Worm (Caenorhabditis elegans) whole organism, early embryonic: ENCODE data around the gene T21D12.14.

Experiments used
- B0310.2 ChIP-seq: sonication (generic microtip); optimal IDR thresholded peaks from 2 replicates; lab custom pipeline; 2016; ENCODE audit warnings: mild to moderate bottlenecking, missing genetic modification characterization, missing compliant biosample characterization
- F13C5.2 ChIP-seq: sonication (generic microtip); optimal IDR thresholded peaks from 2 replicates; lab custom pipeline; 2017; ENCODE audit warnings: mild to moderate bottlenecking, missing genetic modification characterization, inconsistent platforms, missing compliant biosample characterization
- aly-1 ChIP-seq: sonication (generic microtip); optimal IDR thresholded peaks from 2 replicates; lab custom pipeline; 2016; ENCODE audit warnings: missing genetic modification characterization, missing compliant biosample characterization
- ama-1 ChIP-seq: fragments of 150-350 bp; optimal IDR thresholded peaks from 2 replicates; lab custom pipeline; 2014
- ceh-13 ChIP-seq: fragments of 200-800 bp; sonication (Bioruptor generic); optimal IDR thresholded peaks from 2 replicates; lab custom pipeline; 2018; ENCODE audit warnings: mild to moderate bottlenecking, missing genetic modification characterization, missing compliant biosample characterization
- ceh-36 ChIP-seq: sonication (generic microtip); optimal IDR thresholded peaks from 2 replicates; lab custom pipeline; 2016; ENCODE audit warnings: missing genetic modification characterization, inconsistent platforms, missing compliant biosample characterization
- ets-7 ChIP-seq: sonication (generic microtip); optimal IDR thresholded peaks from 2 replicates; lab custom pipeline; 2016; ENCODE audit warnings: missing genotype, missing genetic modification characterization, missing compliant biosample characterization
- flt-1 ChIP-seq: fragments of 200-800 bp; sonication (Bioruptor generic); IDR thresholded peaks from 2 replicates; pipeline ENCODE4 v1.3.6; 2022; ENCODE audit warnings: missing genetic modification characterization, missing compliant biosample characterization
- hmbx-1 ChIP-seq: sonication (generic microtip); optimal IDR thresholded peaks from 2 replicates; lab custom pipeline; 2016; ENCODE audit warnings: mild to moderate bottlenecking, missing genetic modification characterization, missing compliant biosample characterization
- hmg-4 ChIP-seq: fragments of 200-800 bp; sonication (Bioruptor generic); optimal IDR thresholded peaks from 2 replicates; lab custom pipeline; 2018; ENCODE audit warnings: mild to moderate bottlenecking, missing genetic modification characterization, missing compliant biosample characterization
- hnd-1 ChIP-seq: sonication (generic microtip); optimal IDR thresholded peaks from 2 replicates; lab custom pipeline; 2016; ENCODE audit warnings: missing genetic modification characterization, missing compliant biosample characterization
- pes-1 ChIP-seq: fragments of 200-800 bp; sonication (Bioruptor generic); IDR thresholded peaks from 2 replicates; pipeline ENCODE4 v1.3.6; 2022; ENCODE audit warnings: missing genetic modification reagents, missing genetic modification characterization, missing compliant biosample characterization
- scrt-1 ChIP-seq: fragments of 200-800 bp; sonication (Bioruptor generic); IDR thresholded peaks from 2 replicates; pipeline ENCODE4 v1.3.6; 2022; ENCODE audit warnings: missing genetic modification characterization, missing compliant biosample characterization
- sea-1 ChIP-seq: fragments of 200-800 bp; sonication (Bioruptor generic); conservative IDR thresholded peaks from 2 replicates; pipeline ENCODE4 v1.3.6; 2022; ENCODE audit warnings: missing genetic modification characterization, missing compliant biosample characterization
- tbx-11 ChIP-seq: fragments of 200-800 bp; sonication (Bioruptor generic); IDR thresholded peaks from 2 replicates; pipeline ENCODE4 v1.3.6; 2022; ENCODE audit warnings: missing genetic modification characterization, missing compliant biosample characterization
- tbx-37 ChIP-seq: fragments of 200-800 bp; sonication (Bioruptor generic); conservative IDR thresholded peaks from 2 replicates; pipeline ENCODE4 v1.3.6; 2022; ENCODE audit warnings: missing genetic modification reagents, missing genetic modification characterization, missing compliant biosample characterization
- tra-4 ChIP-seq: sonication (generic microtip); optimal IDR thresholded peaks from 2 replicates; lab custom pipeline; 2017; ENCODE audit warnings: missing genetic modification characterization, missing compliant biosample characterization

Gene T21D12.14

DNA sequence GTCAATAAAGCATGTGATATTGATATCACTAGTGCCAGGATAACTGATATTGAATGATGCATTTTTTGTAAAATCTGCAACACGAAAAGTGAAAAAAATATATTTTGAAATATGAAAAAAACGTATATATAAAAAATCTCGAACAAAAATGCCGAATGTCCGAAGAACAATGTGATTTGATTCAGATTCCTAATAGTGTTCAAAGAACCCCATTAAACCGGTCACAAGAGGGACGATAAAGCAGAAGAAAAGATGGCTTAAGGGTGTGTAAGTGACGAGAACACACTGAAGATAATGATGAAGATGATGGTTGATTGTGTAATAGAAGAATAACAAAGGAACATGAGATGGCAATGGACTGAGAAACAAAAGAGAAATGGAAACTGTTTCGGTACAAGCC is at the start of gene T21D12.14:
Gene T21D12.14, minus strand, starts transcription at position 101 of the 400 bp plus-strand sequence.
- no peak for TF ChIP-seq ceh-13
- no peak for TF ChIP-seq ets-7 (tag; lab: Kevin White, UChicago)
- TF ChIP-seq tra-4 (tag; lab: Kevin White, UChicago) = no peak
- TF ChIP-seq scrt-1 (GFP tag; lab: Robert Waterston, UW) = no peak

DNA sequence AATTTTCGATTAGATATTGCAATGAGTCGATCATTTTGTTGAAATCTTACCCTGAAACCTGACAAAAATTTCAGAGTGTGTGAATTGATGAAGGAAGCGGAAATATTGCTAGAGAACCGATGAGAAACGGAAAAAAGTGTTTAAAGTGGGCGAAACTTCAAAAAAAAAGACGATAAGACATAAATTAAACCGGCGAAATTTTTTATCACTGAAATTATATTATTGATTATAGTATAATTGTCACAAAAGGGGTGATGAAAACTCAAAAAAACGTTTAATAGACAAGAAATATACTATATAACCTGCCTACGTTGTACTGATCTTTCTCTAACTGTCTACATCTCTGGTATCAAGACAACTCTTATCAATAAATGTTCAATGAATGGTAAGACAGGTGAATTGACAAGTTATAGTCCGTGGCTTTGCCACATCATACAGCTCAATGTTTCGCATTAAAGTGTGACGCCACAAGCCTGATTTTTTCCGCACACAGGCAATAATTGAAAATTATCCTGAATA is 49.3 kb upstream of the T21D12.14 start, which contains the start of gene pxmp-4:
Gene pxmp-4, minus strand, starts transcription at position 51 of the 519 bp plus-strand sequence.
- no peak for TF ChIP-seq aly-1 (tag; lab: Kevin White, UChicago)
- TF ChIP-seq tbx-11 = no peak
- TF ChIP-seq hmg-4 (GFP tag; lab: Kevin White, UChicago) = no peak
- TF ChIP-seq pes-1 = no peak
- TF ChIP-seq scrt-1 (GFP tag; lab: Robert Waterston, UW) = no peak
- TF ChIP-seq sea-1 (GFP tag; lab: Robert Waterston, UW) = no peak
- TF ChIP-seq tbx-37 (GFP tag; lab: Robert Waterston, UW) = no peak
- TF ChIP-seq ceh-36 = no peak
- TF ChIP-seq ceh-13 = no peak
- no peak for TF ChIP-seq flt-1 (GFP tag; lab: Robert Waterston, UW)
- no peak for TF ChIP-seq hmbx-1
- TF ChIP-seq ama-1 = no peak
- TF ChIP-seq B0310.2 (tag; lab: Kevin White, UChicago) = no peak
- TF ChIP-seq hnd-1 (tag; lab: Kevin White, UChicago) = no peak

DNA sequence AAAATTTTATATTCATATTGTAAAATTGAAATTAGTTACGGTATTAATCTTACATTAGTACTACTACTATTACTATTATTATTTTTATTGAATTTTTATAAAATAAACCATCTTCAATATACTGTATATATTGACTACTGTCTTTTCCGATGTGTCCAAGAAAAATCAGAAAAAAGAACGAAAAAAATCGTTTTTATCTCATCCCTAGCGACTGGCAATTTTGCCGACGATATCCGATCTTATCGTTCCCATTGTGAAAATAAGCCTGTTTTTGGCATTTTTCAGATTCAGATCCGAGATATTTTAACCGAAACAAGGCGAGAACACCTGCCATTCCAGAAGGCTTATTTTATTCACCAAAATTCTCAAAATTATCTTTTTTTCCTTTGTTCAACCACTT is 42.6 kb upstream of the T21D12.14 start, which contains the start of gene F18F11.4:
Gene F18F11.4, plus strand, starts transcription at position 301 of the 400 bp plus-strand sequence.
- TF ChIP-seq tbx-37 (GFP tag; lab: Robert Waterston, UW) (no peak), ets-7 (tag; lab: Kevin White, UChicago) (no peak), flt-1 (GFP tag; lab: Robert Waterston, UW) (no peak), ceh-13 (no peak), tra-4 (tag; lab: Kevin White, UChicago) (no peak), tbx-11 (no peak), sea-1 (GFP tag; lab: Robert Waterston, UW) (no peak), hmbx-1 (no peak), F13C5.2 (tag; lab: Kevin White, UChicago) (no peak), hnd-1 (tag; lab: Kevin White, UChicago) (no peak), pes-1 (no peak)

DNA sequence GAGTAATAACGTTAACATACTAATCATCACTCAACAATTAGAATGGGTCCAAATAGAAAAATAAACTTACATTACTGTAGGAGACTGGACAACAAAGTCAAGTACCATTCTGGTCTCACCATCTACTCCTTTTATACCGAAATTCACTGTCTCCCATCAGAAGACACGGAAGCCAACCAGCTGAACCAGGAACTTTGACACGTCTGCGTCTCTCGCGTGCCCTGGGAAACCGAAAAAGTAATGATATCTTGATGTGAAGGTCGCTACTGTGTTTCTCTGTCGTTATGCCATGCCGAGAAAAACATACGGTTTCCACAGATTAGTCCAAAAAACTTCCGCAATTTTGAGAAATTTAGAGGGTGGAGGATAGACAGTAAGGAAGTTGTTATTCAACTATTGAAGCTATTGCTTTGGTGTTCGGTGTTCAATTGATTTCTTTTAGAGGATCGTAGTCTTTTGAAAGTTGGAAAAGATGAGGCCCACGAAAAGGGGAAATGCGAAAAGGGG is 38.7 kb upstream of the T21D12.14 start, which contains the start of gene col-101:
Gene col-101, minus strand, starts transcription at position 457 of the 507 bp plus-strand sequence.
- no peak for TF ChIP-seq hmg-4 (GFP tag; lab: Kevin White, UChicago)
- no peak for TF ChIP-seq tbx-11
- no peak for TF ChIP-seq tbx-37 (GFP tag; lab: Robert Waterston, UW)
- TF ChIP-seq flt-1 (GFP tag; lab: Robert Waterston, UW) = no peak
- TF ChIP-seq ceh-13 = no peak
- no peak for TF ChIP-seq pes-1
- TF ChIP-seq tra-4 (tag; lab: Kevin White, UChicago) = no peak
- TF ChIP-seq ama-1 = no peak
- no peak for TF ChIP-seq ceh-36

DNA sequence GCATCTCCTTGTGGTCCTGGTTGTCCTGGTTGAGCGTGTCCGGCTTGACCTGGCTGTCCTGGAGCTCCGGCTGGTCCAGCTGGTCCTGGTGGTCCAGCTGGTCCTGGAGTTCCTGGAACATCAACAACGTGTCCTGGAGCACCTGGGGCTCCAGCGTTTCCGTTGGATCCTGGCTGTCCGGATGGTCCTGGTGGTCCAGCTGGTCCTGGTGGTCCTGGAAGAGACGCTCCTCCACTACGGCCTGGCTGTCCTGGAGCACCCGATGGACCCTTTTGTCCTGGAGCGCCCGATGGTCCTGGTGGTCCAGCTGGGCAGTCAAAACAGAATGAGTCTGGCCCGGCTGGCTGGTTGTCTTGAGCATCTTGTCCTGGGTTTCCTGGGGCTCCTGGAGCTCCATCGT is 37.7 kb upstream of the T21D12.14 start:
- TF ChIP-seq tbx-11 (no peak), hmg-4 (GFP tag; lab: Kevin White, UChicago) (no peak), hnd-1 (tag; lab: Kevin White, UChicago) (no peak), F13C5.2 (tag; lab: Kevin White, UChicago) (no peak), ceh-36 (no peak), pes-1 (no peak), aly-1 (tag; lab: Kevin White, UChicago) (no peak), hmbx-1 (no peak), ets-7 (tag; lab: Kevin White, UChicago) (no peak), flt-1 (GFP tag; lab: Robert Waterston, UW) (no peak), scrt-1 (GFP tag; lab: Robert Waterston, UW) (no peak), ceh-13 (no peak), B0310.2 (tag; lab: Kevin White, UChicago) (no peak), tbx-37 (GFP tag; lab: Robert Waterston, UW) (no peak)

DNA sequence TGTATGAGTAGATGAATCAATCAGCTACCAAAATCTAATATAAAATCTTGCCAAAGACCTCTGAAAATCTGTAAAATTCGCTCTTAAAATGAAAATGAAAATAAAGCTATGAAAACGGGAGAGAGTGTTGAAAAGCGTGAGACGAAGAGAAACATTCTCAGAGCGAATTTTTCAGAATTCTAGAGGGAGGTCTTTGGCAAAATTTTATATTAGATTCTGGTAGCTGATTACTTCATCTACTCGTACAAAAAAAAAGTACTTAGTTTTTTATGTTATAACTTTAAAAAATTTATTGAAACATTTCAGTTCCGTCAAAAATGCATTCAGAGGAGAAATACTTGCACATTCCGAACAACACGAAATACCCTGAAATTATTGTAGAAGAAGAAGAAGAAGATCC is 36.8 kb upstream of the T21D12.14 start, which contains the start of gene drl-1:
Gene drl-1, plus strand, starts transcription at position 301 of the 400 bp plus-strand sequence.
- TF ChIP-seq tbx-11 (no peak), aly-1 (tag; lab: Kevin White, UChicago) (no peak), ama-1 (no peak), B0310.2 (tag; lab: Kevin White, UChicago) (no peak), hmbx-1 (no peak), sea-1 (GFP tag; lab: Robert Waterston, UW) (no peak), tra-4 (tag; lab: Kevin White, UChicago) (no peak), pes-1 (no peak), flt-1 (GFP tag; lab: Robert Waterston, UW) (no peak), ceh-36 (no peak), tbx-37 (GFP tag; lab: Robert Waterston, UW) (no peak), hmg-4 (GFP tag; lab: Kevin White, UChicago) (no peak), ceh-13 (no peak)

DNA sequence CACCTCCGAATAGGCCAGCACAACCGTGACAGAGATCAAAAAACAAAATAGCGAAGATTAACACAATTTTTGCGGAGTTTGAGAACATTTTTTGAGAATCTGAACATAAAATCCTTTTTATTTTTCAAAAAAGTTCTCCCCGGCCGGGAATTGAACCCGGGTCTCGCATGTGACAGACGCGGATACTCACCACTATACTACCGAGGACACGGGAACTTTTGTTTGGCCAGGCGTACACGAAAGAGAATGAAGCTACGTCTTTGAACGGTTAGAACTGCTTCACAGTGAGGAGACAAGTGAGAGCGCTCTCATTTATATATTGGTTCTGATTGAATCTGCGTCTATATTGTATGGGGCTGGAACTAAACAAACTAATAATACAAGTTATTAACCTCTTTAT is 34.6 kb upstream of the T21D12.14 start, which contains the start of gene grl-26:
Gene grl-26, minus strand, starts transcription at position 318 of the 400 bp plus-strand sequence.
- TF ChIP-seq tbx-11 (peak; percentile 56), ama-1 (no peak), pes-1 (peak; percentile 72), hmg-4 (GFP tag; lab: Kevin White, UChicago) (peak; percentile 38), tbx-37 (GFP tag; lab: Robert Waterston, UW) (peak; percentile 65; the same call in 1 of the 2 replicates), hnd-1 (tag; lab: Kevin White, UChicago) (peak; percentile 38), ets-7 (tag; lab: Kevin White, UChicago) (no peak), hmbx-1 (no peak), sea-1 (GFP tag; lab: Robert Waterston, UW) (peak; percentile 34; the same call in 1 of the 2 replicates), flt-1 (GFP tag; lab: Robert Waterston, UW) (peak; percentile 47), aly-1 (tag; lab: Kevin White, UChicago) (peak; percentile 29), scrt-1 (GFP tag; lab: Robert Waterston, UW) (peak; percentile 83), B0310.2 (tag; lab: Kevin White, UChicago) (no peak), F13C5.2 (tag; lab: Kevin White, UChicago) (peak; percentile 50)
